1 fruit fly cellular context compared by ENCODE assay signal in the genomic region with DNA sequence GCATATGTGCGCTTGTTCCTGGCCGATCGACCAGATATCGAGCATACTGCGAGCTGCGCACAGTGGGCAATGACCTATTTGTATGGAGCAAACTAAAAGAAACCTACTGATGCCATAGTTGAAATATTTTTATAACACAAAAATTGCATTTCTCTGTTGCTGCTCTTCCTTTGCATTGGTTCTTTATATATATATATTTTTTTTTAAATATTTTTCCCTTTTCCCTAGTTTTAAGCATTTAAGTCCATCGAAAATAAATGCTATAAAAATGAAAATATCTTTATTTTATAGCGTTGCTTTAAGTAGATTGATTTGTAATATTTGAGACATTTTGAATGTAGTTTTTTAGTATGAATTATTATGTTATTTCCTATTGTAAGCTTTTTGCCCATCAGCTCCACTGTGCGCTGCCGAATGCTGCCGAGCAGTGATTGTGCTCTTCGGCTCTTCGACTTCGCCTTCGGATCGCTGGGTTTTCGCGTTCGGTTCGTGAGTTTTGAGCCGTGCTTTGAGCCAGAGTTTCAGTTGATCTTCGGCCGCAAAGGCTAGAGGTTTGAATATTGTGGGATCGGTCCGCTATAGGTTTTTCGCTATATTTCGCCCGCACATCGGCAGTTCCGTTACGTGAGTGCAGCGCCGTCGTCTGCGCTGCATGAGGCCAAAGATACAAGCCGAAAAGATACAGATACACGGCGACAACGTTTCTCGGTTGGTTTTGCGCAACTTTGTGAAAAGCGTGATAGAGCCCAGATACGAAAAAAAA.
A peak's percentile ranks its signal among the peaks of the same experiment; 100 is the strongest.
TF ChIP-seq lines count a peak whose summit lies in the region.

A gene (plus strand): TSS at position 522 of the 763 bp plus-strand sequence.

TF ChIP-seq in whole organism, embryonic, 481 proteins besides CTCF, POLR2A, EP300 and RAD21 (continued from another document and continues in another):
- peak; percentile 76 for TF ChIP-seq CG2712 (tag; optimal IDR thresholded peaks at IDR 0.05; lab: Kevin White, UChicago)
- TF ChIP-seq oc (tag; optimal IDR thresholded peaks at IDR 0.05; lab: Kevin White, UChicago): peak; percentile 62
- TF ChIP-seq Lhr (GFP tag; optimal IDR thresholded peaks at IDR 0.05; lab: Kevin White, UChicago): peak; percentile 15
- peak; percentile 40 for TF ChIP-seq HHEX (GFP tag; optimal IDR thresholded peaks at IDR 0.05; lab: Kevin White, UChicago)
- peak; percentile 43 for TF ChIP-seq CG18476 (GFP tag; optimal IDR thresholded peaks at IDR 0.05; lab: Kevin White, UChicago)
- peak in 1 of 2 experiments; percentile 85 for TF ChIP-seq Eip74EF (GFP tag; optimal IDR thresholded peaks at IDR 0.05; lab: Kevin White, UChicago)
- TF ChIP-seq lilli (GFP tag; optimal IDR thresholded peaks at IDR 0.05; lab: Kevin White, UChicago): peak; percentile 57
- TF ChIP-seq CoRest (tag; optimal IDR thresholded peaks at IDR 0.05; lab: Kevin White, UChicago): peak; percentile 88
- peak; percentile 9 for TF ChIP-seq Fer2 (tag; optimal IDR thresholded peaks at IDR 0.05; lab: Kevin White, UChicago)
- TF ChIP-seq NC2β (GFP tag; optimal IDR thresholded peaks at IDR 0.05; lab: Kevin White, UChicago): no peak
- TF ChIP-seq CG2120 (GFP tag; optimal IDR thresholded peaks at IDR 0.05; lab: Kevin White, UChicago): peak; percentile 52
- TF ChIP-seq Nf-YC (tag; optimal IDR thresholded peaks at IDR 0.05; lab: Kevin White, UChicago): peak; percentile 59
- TF ChIP-seq pum (GFP tag; optimal IDR thresholded peaks at IDR 0.05; lab: Kevin White, UChicago): peak; percentile 13
- TF ChIP-seq CG13775 (GFP tag; optimal IDR thresholded peaks at IDR 0.05; lab: Kevin White, UChicago): peak; percentile 70
- peak; percentile 28 for TF ChIP-seq Camta (GFP tag; optimal IDR thresholded peaks at IDR 0.05; lab: Kevin White, UChicago)
- peak; percentile 45; the same call in 1 of the 2 replicates for TF ChIP-seq al (GFP tag; IDR thresholded peaks at IDR 0.05; lab: Robert Waterston, UW)
- peak; percentile 69 for TF ChIP-seq CG16815 (GFP tag; optimal IDR thresholded peaks at IDR 0.05; lab: Kevin White, UChicago)
- peak; percentile 15 for TF ChIP-seq CG12219 (GFP tag; optimal IDR thresholded peaks at IDR 0.05; lab: Kevin White, UChicago)
- peak; percentile 64 for TF ChIP-seq Rfx (GFP tag; IDR thresholded peaks at IDR 0.05; lab: Robert Waterston, UW)
- peak; percentile 6 for TF ChIP-seq Fer3 (tag; optimal IDR thresholded peaks at IDR 0.05; lab: Kevin White, UChicago)
- TF ChIP-seq CG13894 (tag; optimal IDR thresholded peaks at IDR 0.05; lab: Kevin White, UChicago): peak; percentile 65
- TF ChIP-seq CG7839 (tag; optimal IDR thresholded peaks at IDR 0.05; lab: Kevin White, UChicago): peak; percentile 81
- TF ChIP-seq ab (GFP tag; optimal IDR thresholded peaks at IDR 0.05; lab: Kevin White, UChicago): no peak
- TF ChIP-seq Fer1 (GFP tag; optimal IDR thresholded peaks at IDR 0.05; lab: Kevin White, UChicago): peak; percentile 42
- TF ChIP-seq CG7928 (GFP tag; optimal IDR thresholded peaks at IDR 0.05; lab: Kevin White, UChicago): no peak
- TF ChIP-seq dysf (GFP tag; IDR thresholded peaks at IDR 0.05; lab: Robert Waterston, UW): peak; percentile 81
- TF ChIP-seq Vsx1 (GFP tag; optimal IDR thresholded peaks at IDR 0.05; lab: Kevin White, UChicago): peak; percentile 60
- TF ChIP-seq az2 (GFP tag; optimal IDR thresholded peaks at IDR 0.05; lab: Kevin White, UChicago): peak; percentile 78
- TF ChIP-seq run (tag; optimal IDR thresholded peaks at IDR 0.05; lab: Kevin White, UChicago): no peak
- peak; percentile 75 for TF ChIP-seq unpg (GFP tag; optimal IDR thresholded peaks at IDR 0.05; lab: Kevin White, UChicago)
- TF ChIP-seq Jarid2 (GFP tag; optimal IDR thresholded peaks at IDR 0.05; lab: Kevin White, UChicago): peak; percentile 60
- peak; percentile 60; the same call in 2 of the 3 replicates for TF ChIP-seq sr (GFP tag; IDR thresholded peaks at IDR 0.05; lab: Robert Waterston, UW)
- TF ChIP-seq cas (GFP tag; IDR thresholded peaks at IDR 0.05; lab: Robert Waterston, UW): no peak
- TF ChIP-seq hkb (optimal IDR thresholded peaks at IDR 0.05; lab: Kevin White, UChicago): no peak
- TF ChIP-seq hkb (GFP tag; IDR thresholded peaks at IDR 0.05; lab: Robert Waterston, UW): peak; percentile 41; the same call in 1 of the 2 replicates
- TF ChIP-seq CG4404 (GFP tag; IDR thresholded peaks at IDR 0.05; lab: Robert Waterston, UW): peak; percentile 46; the same call in 1 of the 2 replicates
- peak; percentile 79 for TF ChIP-seq CG8388 (GFP tag; optimal IDR thresholded peaks at IDR 0.05; lab: Kevin White, UChicago)
- peak; percentile 16 for TF ChIP-seq psq (GFP tag; optimal IDR thresholded peaks at IDR 0.05; lab: Kevin White, UChicago)
- peak; percentile 89 for TF ChIP-seq nmo (GFP tag; optimal IDR thresholded peaks at IDR 0.05; lab: Kevin White, UChicago)
- peak; percentile 84 for TF ChIP-seq CG12659 (GFP tag; optimal IDR thresholded peaks at IDR 0.05; lab: Kevin White, UChicago)
- peak; percentile 43 to 50 for TF ChIP-seq Pdp1 (GFP tag; optimal IDR thresholded peaks at IDR 0.05; lab: Kevin White, UChicago)
- peak; percentile 26 for TF ChIP-seq CG8290 (GFP tag; optimal IDR thresholded peaks at IDR 0.05; lab: Kevin White, UChicago)
- TF ChIP-seq CG8290 (tag; optimal IDR thresholded peaks at IDR 0.05; lab: Kevin White, UChicago): peak; percentile 25 to 36
- TF ChIP-seq gce (GFP tag; IDR thresholded peaks at IDR 0.05; lab: Robert Waterston, UW): 0 out of 3 replicates have a peak, but pooled peaks have one; percentile 23
- TF ChIP-seq MTF-1 (GFP tag; optimal IDR thresholded peaks at IDR 0.05; lab: Kevin White, UChicago; ENCODE audit: borderline replicate concordance): no peak
- TF ChIP-seq Six4 (GFP tag; optimal IDR thresholded peaks at IDR 0.05; lab: Kevin White, UChicago): peak; percentile 7
- peak; percentile 32 for TF ChIP-seq CG10267 (tag; optimal IDR thresholded peaks at IDR 0.05; lab: Kevin White, UChicago)
- TF ChIP-seq Chrac-16 (GFP tag; optimal IDR thresholded peaks at IDR 0.05; lab: Kevin White, UChicago): peak; percentile 65
- TF ChIP-seq CG7556 (GFP tag; optimal IDR thresholded peaks at IDR 0.05; lab: Kevin White, UChicago): peak; percentile 93
- no peak for TF ChIP-seq zf30C (GFP tag; optimal IDR thresholded peaks at IDR 0.05; lab: Kevin White, UChicago)
- TF ChIP-seq CG14860 (GFP tag; IDR thresholded peaks at IDR 0.05; lab: Robert Waterston, UW; ENCODE audit: partially characterized antibody): no peak
- TF ChIP-seq Sin3A (optimal IDR thresholded peaks at IDR 0.05; lab: Kevin White, UChicago): no peak
- peak; percentile 71 for TF ChIP-seq CG8924 (tag; optimal IDR thresholded peaks at IDR 0.05; lab: Kevin White, UChicago)
- TF ChIP-seq z (GFP tag; IDR thresholded peaks at IDR 0.05; lab: Robert Waterston, UW): peak; percentile 66; the same call in 1 of the 3 replicates
- peak; percentile 40 for TF ChIP-seq CG4707 (GFP tag; optimal IDR thresholded peaks at IDR 0.05; lab: Kevin White, UChicago)
- TF ChIP-seq Lim3 (GFP tag; IDR thresholded peaks at IDR 0.05; lab: Robert Waterston, UW): no peak
- TF ChIP-seq ap (GFP tag; IDR thresholded peaks at IDR 0.05; lab: Robert Waterston, UW): no peak
- TF ChIP-seq slou (GFP tag; optimal IDR thresholded peaks at IDR 0.05; lab: Kevin White, UChicago): peak; percentile 9
- TF ChIP-seq ATbp (GFP tag; optimal IDR thresholded peaks at IDR 0.05; lab: Kevin White, UChicago): peak; percentile 66
- peak; percentile 52 for TF ChIP-seq org-1 (GFP tag; optimal IDR thresholded peaks at IDR 0.05; lab: Kevin White, UChicago)
- TF ChIP-seq CG3838 (GFP tag; optimal IDR thresholded peaks at IDR 0.05; lab: Kevin White, UChicago): no peak
- no peak for TF ChIP-seq CG1603 (tag; optimal IDR thresholded peaks at IDR 0.05; lab: Kevin White, UChicago)
- 0 out of 2 replicates have a peak, but pooled peaks have one; percentile 19 for TF ChIP-seq tna (GFP tag; IDR thresholded peaks at IDR 0.05; lab: Robert Waterston, UW; ENCODE audit: partially characterized antibody)
- no peak for TF ChIP-seq Dip2 (GFP tag; IDR thresholded peaks at IDR 0.05; lab: Robert Waterston, UW)
- TF ChIP-seq Hey (tag; optimal IDR thresholded peaks at IDR 0.05; lab: Kevin White, UChicago): no peak
- TF ChIP-seq fd96Cb (tag; optimal IDR thresholded peaks at IDR 0.05; lab: Kevin White, UChicago): peak; percentile 39
- peak; percentile 69 for TF ChIP-seq CG2678 (tag; optimal IDR thresholded peaks at IDR 0.05; lab: Kevin White, UChicago)
- TF ChIP-seq Drgx (GFP tag; IDR thresholded peaks at IDR 0.05; lab: Robert Waterston, UW): peak; percentile 39
- peak; percentile 46 for TF ChIP-seq croc (GFP tag; conservative IDR thresholded peaks at IDR 0.05; lab: Robert Waterston, UW)
- peak; percentile 98 for TF ChIP-seq Deaf1 (tag; optimal IDR thresholded peaks at IDR 0.05; lab: Kevin White, UChicago)
- TF ChIP-seq CG17359 (tag; optimal IDR thresholded peaks at IDR 0.05; lab: Kevin White, UChicago): peak; percentile 38
- TF ChIP-seq CG32772 (GFP tag; IDR thresholded peaks at IDR 0.05; lab: Robert Waterston, UW): 0 out of 2 replicates have a peak, but pooled peaks have one; percentile 47
- peak; percentile 5 for TF ChIP-seq CG17568 (GFP tag; optimal IDR thresholded peaks at IDR 0.05; lab: Kevin White, UChicago)
- peak; percentile 2 for TF ChIP-seq CG10274 (GFP tag; optimal IDR thresholded peaks at IDR 0.05; lab: Kevin White, UChicago)
- 0 out of 2 replicates have a peak, but pooled peaks have one; percentile 26 for TF ChIP-seq rib (GFP tag; IDR thresholded peaks at IDR 0.05; lab: Robert Waterston, UW)
- peak; percentile 69 for TF ChIP-seq CG17829 (tag; optimal IDR thresholded peaks at IDR 0.05; lab: Kevin White, UChicago)
- peak; percentile 9 for TF ChIP-seq caup (GFP tag; optimal IDR thresholded peaks at IDR 0.05; lab: Kevin White, UChicago; ENCODE audit: severe bottlenecking)
- peak; percentile 31; the same call in 1 of the 2 replicates for TF ChIP-seq bbx (GFP tag; IDR thresholded peaks at IDR 0.05; lab: Robert Waterston, UW; ENCODE audit: partially characterized antibody)
- TF ChIP-seq dati (GFP tag; IDR thresholded peaks at IDR 0.05; lab: Robert Waterston, UW): no peak
- TF ChIP-seq CG1602 (GFP tag; optimal IDR thresholded peaks at IDR 0.05; lab: Kevin White, UChicago): peak; percentile 62
- peak; percentile 26 for TF ChIP-seq CG3407 (GFP tag; optimal IDR thresholded peaks at IDR 0.05; lab: Kevin White, UChicago)
- TF ChIP-seq CG11456 (GFP tag; IDR thresholded peaks at IDR 0.05; lab: Robert Waterston, UW): peak; percentile 53; the same call in 1 of the 3 replicates
- peak; percentile 53 for TF ChIP-seq Hsf (GFP tag; optimal IDR thresholded peaks at IDR 0.05; lab: Kevin White, UChicago)
- peak; percentile 51 for TF ChIP-seq sd (tag; optimal IDR thresholded peaks at IDR 0.05; lab: Kevin White, UChicago)
- TF ChIP-seq lbe (GFP tag; optimal IDR thresholded peaks at IDR 0.05; lab: Kevin White, UChicago): peak; percentile 38
- no peak for TF ChIP-seq eve (GFP tag; optimal IDR thresholded peaks at IDR 0.05; lab: Kevin White, UChicago)
- TF ChIP-seq CG15479 (GFP tag; optimal IDR thresholded peaks at IDR 0.05; lab: Kevin White, UChicago): peak; percentile 2
- peak; percentile 25 for TF ChIP-seq YL-1 (GFP tag; optimal IDR thresholded peaks at IDR 0.05; lab: Kevin White, UChicago)
- peak; percentile 28 for TF ChIP-seq CG2116 (GFP tag; optimal IDR thresholded peaks at IDR 0.05; lab: Kevin White, UChicago)
- TF ChIP-seq Ada2b (GFP tag; IDR thresholded peaks at IDR 0.05; lab: Robert Waterston, UW): peak; percentile 17; the same call in 1 of the 2 replicates
- 0 out of 2 replicates have a peak, but pooled peaks have one; percentile 31 for TF ChIP-seq CG17328 (GFP tag; IDR thresholded peaks at IDR 0.05; lab: Robert Waterston, UW)
- peak; percentile 77 for TF ChIP-seq Sox102F (GFP tag; optimal IDR thresholded peaks at IDR 0.05; lab: Kevin White, UChicago)
- TF ChIP-seq CG4617 (GFP tag; optimal IDR thresholded peaks at IDR 0.05; lab: Kevin White, UChicago; ENCODE audit: borderline replicate concordance): peak; percentile 8
- peak; percentile 22 for TF ChIP-seq CG13296 (GFP tag; optimal IDR thresholded peaks at IDR 0.05; lab: Kevin White, UChicago)
- peak; percentile 80 for TF ChIP-seq CG15269 (tag; optimal IDR thresholded peaks at IDR 0.05; lab: Kevin White, UChicago)
- peak; percentile 38 for TF ChIP-seq ind (GFP tag; optimal IDR thresholded peaks at IDR 0.05; lab: Kevin White, UChicago)
- TF ChIP-seq zfh1 (GFP tag; IDR thresholded peaks at IDR 0.05; lab: Robert Waterston, UW): 0 out of 3 replicates have a peak, but pooled peaks have one; percentile 4
- TF ChIP-seq Usf (GFP tag; optimal IDR thresholded peaks at IDR 0.05; lab: Kevin White, UChicago): peak; percentile 54
- no peak for TF ChIP-seq sens-2 (GFP tag; IDR thresholded peaks at IDR 0.05; lab: Robert Waterston, UW)
- peak; percentile 58 for TF ChIP-seq CG9727 (GFP tag; optimal IDR thresholded peaks at IDR 0.05; lab: Kevin White, UChicago)
- peak; percentile 60 for TF ChIP-seq Hr3 (GFP tag; optimal IDR thresholded peaks at IDR 0.05; lab: Kevin White, UChicago)
- peak; percentile 31 for TF ChIP-seq Blimp-1 (GFP tag; optimal IDR thresholded peaks at IDR 0.05; lab: Kevin White, UChicago)
- no peak for TF ChIP-seq fru (optimal IDR thresholded peaks at IDR 0.05; lab: Kevin White, UChicago)
- no peak for TF ChIP-seq grn (GFP tag; optimal IDR thresholded peaks at IDR 0.05; lab: Kevin White, UChicago)
- no peak for TF ChIP-seq prd (optimal IDR thresholded peaks at IDR 0.05; lab: Kevin White, UChicago)
- TF ChIP-seq prd (GFP tag; IDR thresholded peaks at IDR 0.05; lab: Robert Waterston, UW): peak; percentile 62; the same call in 2 of the 3 replicates
- peak; percentile 79 for TF ChIP-seq CG9437 (GFP tag; optimal IDR thresholded peaks at IDR 0.05; lab: Kevin White, UChicago)
- peak; percentile 37; the same call in 1 of the 2 replicates for TF ChIP-seq ssp (GFP tag; IDR thresholded peaks at IDR 0.05; lab: Robert Waterston, UW)
- peak; percentile 37; the same call in 1 of the 2 replicates for TF ChIP-seq esg (GFP tag; conservative IDR thresholded peaks at IDR 0.05; lab: Robert Waterston, UW)
- TF ChIP-seq CG12236 (GFP tag; optimal IDR thresholded peaks at IDR 0.05; lab: Kevin White, UChicago): no peak
- no peak for TF ChIP-seq Ets97D (GFP tag; optimal IDR thresholded peaks at IDR 0.05; lab: Kevin White, UChicago)
- TF ChIP-seq Ssrp (tag; optimal IDR thresholded peaks at IDR 0.05; lab: Kevin White, UChicago): peak; percentile 83
- TF ChIP-seq Xbp1 (GFP tag; optimal IDR thresholded peaks at IDR 0.05; lab: Kevin White, UChicago): peak; percentile 72
- peak; percentile 18 for TF ChIP-seq CG16863 (GFP tag; optimal IDR thresholded peaks at IDR 0.05; lab: Kevin White, UChicago)
- peak; percentile 31 for TF ChIP-seq D19A (tag; optimal IDR thresholded peaks at IDR 0.05; lab: Kevin White, UChicago)
- no peak for TF ChIP-seq Gug (GFP tag; IDR thresholded peaks at IDR 0.05; lab: Robert Waterston, UW)
- TF ChIP-seq ftz-f1 (GFP tag; optimal IDR thresholded peaks at IDR 0.05; lab: Kevin White, UChicago): no peak
- TF ChIP-seq E2f1 (GFP tag; IDR thresholded peaks at IDR 0.05; lab: Robert Waterston, UW): peak; percentile 51
